Worm (Caenorhabditis elegans): ENCODE data around the gene cwp-2.

- TF ChIP-seq unc-62 (GFP tag; optimal IDR thresholded peaks at IDR 0.05) (no peak), nhr-77 (tag; optimal IDR thresholded peaks at IDR 0.05) (no peak), unc-39 (tag; optimal IDR thresholded peaks at IDR 0.05) (no peak), lin-39 (tag; optimal IDR thresholded peaks at IDR 0.05) (no peak), lsy-2 (tag; optimal IDR thresholded peaks at IDR 0.05) (no peak), C34F6.9 (tag; optimal IDR thresholded peaks at IDR 0.05) (no peak), zag-1 (tag; optimal IDR thresholded peaks at IDR 0.05) (no peak), nhr-23 (tag; optimal IDR thresholded peaks at IDR 0.05) (no peak), ZK546.5 (tag; optimal IDR thresholded peaks at IDR 0.05) (no peak)
These were observed 2.5 kb downstream of the cwp-2 start, which contains the start of gene nas-9 for ce11 chrV:4839913-4840312.
